Worm (Caenorhabditis elegans): ENCODE results near the gene pdi-1.

- no peak for TF ChIP-seq nhr-237 (tag; optimal IDR thresholded peaks at IDR 0.05)
- no peak for TF ChIP-seq unc-39 (tag; optimal IDR thresholded peaks at IDR 0.05)
- no peak for TF ChIP-seq elt-1 (tag; optimal IDR thresholded peaks at IDR 0.05; ENCODE audit: borderline replicate concordance, insufficient read depth)
- TF ChIP-seq unc-62 (GFP tag; optimal IDR thresholded peaks at IDR 0.05), result no peak
- TF ChIP-seq snpc-4 (tag; optimal IDR thresholded peaks at IDR 0.05), result no peak
- no peak for TF ChIP-seq ztf-11 (tag; optimal IDR thresholded peaks at IDR 0.05)
- no peak for TF ChIP-seq nhr-28 (tag; optimal IDR thresholded peaks at IDR 0.05)
- no peak for TF ChIP-seq hlh-1 (tag; optimal IDR thresholded peaks at IDR 0.05)
- TF ChIP-seq lsy-2 (tag; optimal IDR thresholded peaks at IDR 0.05), result no peak
- TF ChIP-seq pha-4 (tag; optimal IDR thresholded peaks at IDR 0.05), result no peak
- TF ChIP-seq nhr-12 (tag; optimal IDR thresholded peaks at IDR 0.05), result no peak
- no peak for TF ChIP-seq M03D4.4 (tag; optimal IDR thresholded peaks at IDR 0.05)
- TF ChIP-seq nhr-76 (tag; optimal IDR thresholded peaks at IDR 0.05), result no peak
Observed at ce11 chrIII:3682869-3683403, 18.3 kb downstream of the pdi-1 start.
